Worm (Caenorhabditis elegans) whole organism, midembryonic: ENCODE results near the gene T05C3.2.

ENCODE experiments used
- T22C8.4 ChIP-seq: fragments of 200-800 bp; sonication (Bioruptor generic); IDR thresholded peaks from 2 replicates; pipeline ENCODE4 v1.3.6; 2022; ENCODE audit warnings: missing genetic modification characterization, missing compliant biosample characterization
- flt-1 ChIP-seq: fragments of 200-800 bp; sonication (Bioruptor generic); IDR thresholded peaks from 2 replicates; pipeline ENCODE4 v1.3.6; 2022; ENCODE audit warnings: missing genetic modification characterization, missing compliant biosample characterization
- klf-2 ChIP-seq: fragments of 200-800 bp; sonication (Bioruptor generic); conservative IDR thresholded peaks from 2 replicates; pipeline ENCODE4 v1.3.6; 2022; ENCODE audit warnings: missing genetic modification reagents, missing genetic modification characterization, missing compliant biosample characterization
- med-1 ChIP-seq: sonication (generic microtip); optimal IDR thresholded peaks from 2 replicates; lab custom pipeline; 2017; ENCODE audit warnings: missing genetic modification characterization, mild to moderate bottlenecking, missing compliant biosample characterization, antibody characterized with exemption, missing genetic modification reagents; ENCODE audit not compliant: insufficient read depth
- ztf-23 ChIP-seq: fragments of 200-800 bp; sonication (Bioruptor generic); IDR thresholded peaks from 2 replicates; pipeline ENCODE4 v1.3.6; 2022; ENCODE audit warnings: missing genetic modification reagents, missing genetic modification characterization, missing compliant biosample characterization

ce11 chrV:5548051-5548450 lies 54.5 kb downstream of the T05C3.2 start, which contains the start of gene ugt-48:
- TF ChIP-seq flt-1 (no peak), med-1 (GFP tag; lab: Kevin White, UChicago) (no peak), T22C8.4 (GFP tag; lab: Robert Waterston, UW) (no peak), klf-2 (GFP tag; lab: Robert Waterston, UW) (no peak), ztf-23 (GFP tag; lab: Robert Waterston, UW) (no peak)
